Fruit fly (Drosophila melanogaster) whole organism, embryonic: Measurements from ENCODE around the gene Ugt301D1.

Source experiments
- ATbp ChIP-seq: fragments of 200-800 bp; sonication (Bioruptor generic); optimal IDR thresholded peaks from 2 replicates; lab custom pipeline; 2017; ENCODE audit warnings: missing biosample characterization, mild to moderate bottlenecking, missing genetic modification characterization, missing genetic modification reagents
- Aef1 ChIP-seq: fragments of 200-800 bp; sonication (Bioruptor generic); IDR thresholded peaks from 3 replicates; pipeline ENCODE4 v1.3.6; 2022; ENCODE audit warnings: missing biosample characterization, missing genetic modification characterization
- Bteb2 ChIP-seq: fragments of 200-800 bp; sonication (Bioruptor generic); optimal IDR thresholded peaks from 2 replicates; lab custom pipeline; 2016; ENCODE audit warnings: missing biosample characterization, missing genetic modification characterization
- CG10267 ChIP-seq: fragments of 200-800 bp; sonication (Bioruptor generic); optimal IDR thresholded peaks from 2 replicates; lab custom pipeline; 2018; ENCODE audit warnings: missing biosample characterization, mild to moderate bottlenecking, missing genetic modification characterization, moderate library complexity
- CG14014 ChIP-seq: fragments of 200-800 bp; sonication (Bioruptor generic); IDR thresholded peaks from 2 replicates; pipeline ENCODE4 v1.3.6; 2022; ENCODE audit warnings: missing biosample characterization, missing genetic modification characterization
- CG14860 ChIP-seq: fragments of 200-800 bp; sonication (Bioruptor generic); IDR thresholded peaks from 3 replicates; pipeline ENCODE4 v1.3.6; 2022; ENCODE audit warnings: missing biosample characterization, missing genetic modification characterization; ENCODE audit not compliant: partially characterized antibody
- CG15269 ChIP-seq: fragments of 200-800 bp; sonication (Bioruptor generic); optimal IDR thresholded peaks from 2 replicates; lab custom pipeline; 2018; ENCODE audit warnings: missing biosample characterization, mild to moderate bottlenecking, missing genetic modification characterization, moderate library complexity
- CG1602 ChIP-seq: fragments of 200-800 bp; sonication (Bioruptor generic); optimal IDR thresholded peaks from 3 replicates; lab custom pipeline; 2016; ENCODE audit warnings: missing biosample characterization, missing genetic modification characterization
- CG1832 ChIP-seq: fragments of 200-800 bp; sonication (Bioruptor generic); optimal IDR thresholded peaks from 2 replicates; lab custom pipeline; 2017; ENCODE audit warnings: missing biosample characterization, mild to moderate bottlenecking, missing genetic modification characterization, inconsistent platforms
- CG2889 ChIP-seq: fragments of 200-800 bp; sonication (Bioruptor generic); IDR thresholded peaks from 3 replicates; pipeline ENCODE4 v1.3.6; 2022; ENCODE audit warnings: missing biosample characterization, missing genetic modification characterization
- CG3065 ChIP-seq: fragments of 200-800 bp; sonication (Bioruptor generic); optimal IDR thresholded peaks from 2 replicates; lab custom pipeline; 2016; ENCODE audit warnings: missing biosample characterization, missing genetic modification characterization
- CG31365 ChIP-seq: fragments of 200-800 bp; sonication (Bioruptor generic); optimal IDR thresholded peaks from 2 replicates; lab custom pipeline; 2018; ENCODE audit warnings: missing biosample characterization, mild to moderate bottlenecking, missing genetic modification characterization
- CG4282 ChIP-seq: fragments of 200-800 bp; sonication (Bioruptor generic); optimal IDR thresholded peaks from 2 replicates; lab custom pipeline; 2016; ENCODE audit warnings: missing biosample characterization, missing genetic modification characterization
- CG4404 ChIP-seq: fragments of 200-800 bp; sonication (Bioruptor generic); IDR thresholded peaks from 2 replicates; pipeline ENCODE4 v1.3.6; 2022; ENCODE audit warnings: missing biosample characterization, missing genetic modification characterization
- CG6254 ChIP-seq: fragments of 200-800 bp; sonication (Bioruptor generic); optimal IDR thresholded peaks from 3 replicates; lab custom pipeline; 2017; ENCODE audit warnings: mild to moderate bottlenecking, missing biosample characterization, missing genetic modification reagents, missing genetic modification characterization
- CG6765 ChIP-seq: fragments of 200-800 bp; sonication (Bioruptor generic); optimal IDR thresholded peaks from 3 replicates; lab custom pipeline; 2017; ENCODE audit warnings: missing biosample characterization, mild to moderate bottlenecking, missing genetic modification characterization
- CG7745 ChIP-seq: fragments of 200-800 bp; sonication (Bioruptor generic); optimal IDR thresholded peaks from 2 replicates; lab custom pipeline; 2018; ENCODE audit warnings: missing biosample characterization, mild to moderate bottlenecking, missing genetic modification characterization, moderate library complexity
- CG8089 ChIP-seq: fragments of 200-800 bp; sonication (Bioruptor generic); optimal IDR thresholded peaks from 3 replicates; lab custom pipeline; 2016; ENCODE audit warnings: missing biosample characterization, missing genetic modification characterization
- CG9932 ChIP-seq: fragments of 200-800 bp; sonication (Bioruptor generic); IDR thresholded peaks from 2 replicates; pipeline ENCODE4 v1.3.6; 2022; ENCODE audit warnings: missing biosample characterization, missing genetic modification characterization
- Chrac-16 ChIP-seq: fragments of 200-800 bp; sonication (Bioruptor generic); optimal IDR thresholded peaks from 3 replicates; lab custom pipeline; 2016; ENCODE audit warnings: missing biosample characterization, missing genetic modification characterization
- Dbx ChIP-seq: fragments of 200-800 bp; sonication (Bioruptor generic); IDR thresholded peaks from 3 replicates; pipeline ENCODE4 v1.3.6; 2022; ENCODE audit warnings: missing biosample characterization, missing genetic modification characterization
- Dip3 ChIP-seq: fragments of 200-800 bp; sonication (Bioruptor generic); optimal IDR thresholded peaks from 3 replicates; lab custom pipeline; 2016; ENCODE audit warnings: missing biosample characterization, missing genetic modification characterization
- Doc2 ChIP-seq: fragments of 200-800 bp; sonication (Bioruptor generic); IDR thresholded peaks from 2 replicates; pipeline ENCODE4 v1.3.6; 2022; ENCODE audit warnings: missing biosample characterization, missing genetic modification characterization
- Eip74EF ChIP-seq, 2 experiments: fragments of 200-800 bp in 1 of 2; fragments of >200 bp in 1 of 2; sonication (Bioruptor generic) in 1 of 2; optimal IDR thresholded peaks; 2 replicates each; lab custom pipeline; 2017 to 2019; ENCODE audit warnings: missing biosample characterization in 2 of 2, missing genetic modification characterization in 2 of 2, mild to moderate bottlenecking in 1 of 2, moderate library complexity in 1 of 2
- HLHmδ ChIP-seq: fragments of 200-800 bp; sonication (Bioruptor generic); optimal IDR thresholded peaks from 2 replicates; lab custom pipeline; 2018; ENCODE audit warnings: missing biosample characterization, mild to moderate bottlenecking, missing genetic modification characterization, moderate library complexity
- NC2β ChIP-seq: fragments of 200-800 bp; sonication (Bioruptor generic); optimal IDR thresholded peaks from 2 replicates; lab custom pipeline; 2016; ENCODE audit warnings: missing biosample characterization, missing genetic modification characterization
- Oli ChIP-seq: fragments of 200-800 bp; sonication (Bioruptor generic); optimal IDR thresholded peaks from 2 replicates; lab custom pipeline; 2018; ENCODE audit warnings: missing biosample characterization, mild to moderate bottlenecking, missing genetic modification characterization, moderate library complexity
- Pdp1 ChIP-seq, 2 experiments: fragments of 200-800 bp; sonication (Bioruptor generic); optimal IDR thresholded peaks; 3 replicates each; lab custom pipeline; 2016; ENCODE audit warnings: missing biosample characterization in 2 of 2, missing genetic modification characterization in 2 of 2, mild to moderate bottlenecking in 1 of 2, moderate library complexity in 1 of 2
- Ptx1 ChIP-seq: fragments of 200-800 bp; sonication (Bioruptor generic); IDR thresholded peaks from 2 replicates; pipeline ENCODE4 v1.3.6; 2022; ENCODE audit warnings: missing biosample characterization, missing genetic modification characterization
- Scr ChIP-seq: fragments of 200-800 bp; sonication (Bioruptor generic); IDR thresholded peaks from 2 replicates; pipeline ENCODE4 v1.3.6; 2022; ENCODE audit warnings: missing biosample characterization, missing genetic modification characterization; ENCODE audit not compliant: partially characterized antibody
- Sox102F ChIP-seq: fragments of 200-800 bp; sonication (Bioruptor generic); optimal IDR thresholded peaks from 2 replicates; lab custom pipeline; 2018; ENCODE audit warnings: missing biosample characterization, mild to moderate bottlenecking, missing genetic modification characterization, moderate library complexity
- Sry-β ChIP-seq: fragments of 200-800 bp; sonication (Bioruptor generic); optimal IDR thresholded peaks from 2 replicates; lab custom pipeline; 2018; ENCODE audit warnings: missing biosample characterization, mild to moderate bottlenecking, missing genetic modification characterization, moderate library complexity
- Tbp ChIP-seq: fragments of >200 bp; optimal IDR thresholded peaks from 2 replicates; lab custom pipeline; 2018; ENCODE audit warnings: missing biosample characterization, missing genetic modification characterization
- ara ChIP-seq: fragments of 200-800 bp; sonication (Bioruptor generic); IDR thresholded peaks from 2 replicates; pipeline ENCODE4 v1.3.6; 2022; ENCODE audit warnings: missing biosample characterization, missing genetic modification characterization
- btn ChIP-seq: fragments of 200-800 bp; sonication (Bioruptor generic); optimal IDR thresholded peaks from 2 replicates; lab custom pipeline; 2016; ENCODE audit warnings: missing biosample characterization, missing genetic modification characterization
- chinmo ChIP-seq: fragments of 200-800 bp; sonication (Bioruptor generic); IDR thresholded peaks from 4 replicates; pipeline ENCODE4 v1.3.6; 2022; ENCODE audit warnings: missing biosample characterization, missing genetic modification characterization; ENCODE audit not compliant: partially characterized antibody
- chm ChIP-seq: fragments of 200-800 bp; sonication (Bioruptor generic); IDR thresholded peaks from 2 replicates; pipeline ENCODE4 v1.3.6; 2022; ENCODE audit warnings: missing biosample characterization, missing genetic modification characterization
- crc ChIP-seq: fragments of 200-800 bp; sonication (Bioruptor generic); optimal IDR thresholded peaks from 2 replicates; lab custom pipeline; 2016; ENCODE audit warnings: missing biosample characterization, missing genetic modification characterization
- hb ChIP-seq: fragments of 200-800 bp; sonication (Bioruptor generic); IDR thresholded peaks from 3 replicates; pipeline ENCODE4 v1.3.6; 2022; ENCODE audit warnings: missing biosample characterization, missing genetic modification characterization; ENCODE audit not compliant: partially characterized antibody
- hth ChIP-seq: fragments of >200 bp; optimal IDR thresholded peaks from 2 replicates; lab custom pipeline; 2017; ENCODE audit warnings: inconsistent platforms
- ind ChIP-seq: fragments of 200-800 bp; sonication (Bioruptor generic); optimal IDR thresholded peaks from 3 replicates; lab custom pipeline; 2016; ENCODE audit warnings: missing biosample characterization, missing genetic modification characterization
- kni ChIP-seq: fragments of 200-800 bp; sonication (Bioruptor generic); optimal IDR thresholded peaks from 3 replicates; lab custom pipeline; 2017; ENCODE audit warnings: mild to moderate bottlenecking, missing biosample characterization, missing genetic modification reagents, missing genetic modification characterization
- maf-S ChIP-seq: fragments of 200-800 bp; sonication (Bioruptor generic); optimal IDR thresholded peaks from 2 replicates; lab custom pipeline; 2016; ENCODE audit warnings: missing biosample characterization, missing genetic modification characterization
- phol ChIP-seq: fragments of 200-800 bp; sonication (Bioruptor generic); optimal IDR thresholded peaks from 3 replicates; lab custom pipeline; 2018; ENCODE audit warnings: missing biosample characterization, mild to moderate bottlenecking, missing genetic modification characterization, moderate library complexity
- sens ChIP-seq: fragments of 200-800 bp; sonication (Bioruptor generic); peaks from one replicate; lab custom pipeline; 2016; ENCODE audit warnings: missing biosample characterization, missing genetic modification characterization
- sens-2 ChIP-seq: fragments of 200-800 bp; sonication (Bioruptor generic); IDR thresholded peaks from 2 replicates; pipeline ENCODE4 v1.3.6; 2022; ENCODE audit warnings: missing biosample characterization, missing genetic modification characterization
- shn ChIP-seq: fragments of 200-800 bp; sonication (Bioruptor generic); optimal IDR thresholded peaks from 3 replicates; lab custom pipeline; 2016; ENCODE audit warnings: missing biosample characterization, missing genetic modification characterization
- sim ChIP-seq: fragments of 200-800 bp; sonication (Bioruptor generic); IDR thresholded peaks from 2 replicates; pipeline ENCODE4 v1.3.6; 2022; ENCODE audit warnings: missing biosample characterization, missing genetic modification characterization
- trem ChIP-seq: fragments of 200-800 bp; optimal IDR thresholded peaks from 3 replicates; lab custom pipeline; 2019; ENCODE audit warnings: missing biosample characterization, mild to moderate bottlenecking, missing genetic modification characterization, moderate library complexity
- vnd ChIP-seq: fragments of 200-800 bp; sonication (Bioruptor generic); IDR thresholded peaks from 3 replicates; pipeline ENCODE4 v1.3.6; 2022; ENCODE audit warnings: missing biosample characterization, missing genetic modification characterization; ENCODE audit not compliant: partially characterized antibody
- zfh1 ChIP-seq: fragments of 200-800 bp; sonication (Bioruptor generic); IDR thresholded peaks from 3 replicates; pipeline ENCODE4 v1.3.6; 2022; ENCODE audit warnings: missing biosample characterization, missing genetic modification characterization

The Ugt301D1 gene

DNA sequence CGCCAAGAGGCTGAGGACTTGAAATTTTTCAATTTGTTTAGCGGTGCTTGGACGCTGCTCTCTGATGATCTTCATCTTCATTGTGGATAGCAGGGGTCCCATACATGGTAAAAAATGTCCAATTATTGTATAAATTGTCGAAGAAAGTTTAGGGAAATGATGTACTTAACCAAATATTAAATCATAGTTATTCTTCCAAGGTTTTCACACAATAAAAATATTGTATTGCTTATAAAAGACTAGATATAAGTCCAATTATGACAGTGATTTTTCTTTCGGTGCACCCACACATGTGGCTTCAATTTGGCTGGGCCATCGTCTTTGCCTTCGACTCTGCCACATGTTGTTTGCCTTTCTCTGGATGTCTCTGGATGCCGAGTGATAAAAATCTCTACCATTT, 4.5 kb upstream of the Ugt301D1 start (continued):
- no peak for TF ChIP-seq kni (GFP tag; lab: Kevin White, UChicago)
- no peak for TF ChIP-seq Doc2 (GFP tag; lab: Robert Waterston, UW)
- TF ChIP-seq CG3065 (GFP tag; lab: Kevin White, UChicago): no peak
- peak; percentile 67 for TF ChIP-seq CG4404 (GFP tag; lab: Robert Waterston, UW)
- peak; percentile 44 for TF ChIP-seq CG6254
- no peak for TF ChIP-seq btn (GFP tag; lab: Kevin White, UChicago)
- no peak for TF ChIP-seq hth
- TF ChIP-seq CG14860: no peak
- TF ChIP-seq Chrac-16 (GFP tag; lab: Kevin White, UChicago): peak; percentile 48
- TF ChIP-seq Eip74EF (GFP tag; optimal IDR thresholded peaks at IDR 0.05; lab: Kevin White, UChicago): peak in 1 of 2 experiments; percentile 38
- no peak for TF ChIP-seq CG7745 (tag; lab: Kevin White, UChicago)
- TF ChIP-seq maf-S (GFP tag; lab: Kevin White, UChicago): no peak
- peak; percentile 53; the same call in 1 of the 2 replicates for TF ChIP-seq Ptx1
- peak; percentile 91 for TF ChIP-seq sens (GFP tag; lab: Kevin White, UChicago)
- TF ChIP-seq shn (GFP tag; lab: Kevin White, UChicago): no peak
- no peak for TF ChIP-seq CG1832
- TF ChIP-seq zfh1 (GFP tag; lab: Robert Waterston, UW): peak; percentile 64; the same call in 2 of the 3 replicates
- TF ChIP-seq Sry-β: no peak
- TF ChIP-seq hb (GFP tag; lab: Robert Waterston, UW): no peak
- peak in 1 of 2 experiments; percentile 41 for TF ChIP-seq Pdp1 (GFP tag; optimal IDR thresholded peaks at IDR 0.05; lab: Kevin White, UChicago)
- TF ChIP-seq CG9932 (GFP tag; lab: Robert Waterston, UW): no peak
- no peak for TF ChIP-seq Tbp
- no peak for TF ChIP-seq Aef1 (GFP tag; lab: Robert Waterston, UW)
- peak; percentile 42 for TF ChIP-seq CG15269 (tag; lab: Kevin White, UChicago)
- peak; percentile 42 for TF ChIP-seq CG1602 (GFP tag; lab: Kevin White, UChicago)
- TF ChIP-seq CG2889 (GFP tag; lab: Robert Waterston, UW): no peak
- TF ChIP-seq CG8089 (GFP tag; lab: Kevin White, UChicago): peak; percentile 17
- TF ChIP-seq sim (GFP tag; lab: Robert Waterston, UW): no peak
- no peak for TF ChIP-seq chinmo (GFP tag; lab: Robert Waterston, UW)
- TF ChIP-seq Sox102F: peak; percentile 73
- peak; percentile 23 for TF ChIP-seq NC2β (GFP tag; lab: Kevin White, UChicago)
- TF ChIP-seq trem (tag; lab: Kevin White, UChicago): peak; percentile 16
- TF ChIP-seq CG6765: no peak
- TF ChIP-seq Scr (GFP tag; lab: Robert Waterston, UW): no peak
- no peak for TF ChIP-seq vnd (GFP tag; lab: Robert Waterston, UW)
- no peak for TF ChIP-seq CG4282 (GFP tag; lab: Kevin White, UChicago)
- TF ChIP-seq CG31365 (tag; lab: Kevin White, UChicago): no peak
- TF ChIP-seq HLHmδ (GFP tag; lab: Kevin White, UChicago): no peak
- no peak for TF ChIP-seq Dip3 (GFP tag; lab: Kevin White, UChicago)
- TF ChIP-seq Oli: peak; percentile 46
- peak; percentile 52 for TF ChIP-seq ATbp (GFP tag; lab: Kevin White, UChicago)
- 0 out of 2 replicates have a peak, but pooled peaks have one; percentile 5 for TF ChIP-seq sens-2 (GFP tag; lab: Robert Waterston, UW)
- no peak for TF ChIP-seq Dbx
- TF ChIP-seq CG10267: peak; percentile 49
- peak; percentile 1 for TF ChIP-seq crc
- TF ChIP-seq chm (GFP tag; lab: Robert Waterston, UW): 0 out of 2 replicates have a peak, but pooled peaks have one; percentile 38
- TF ChIP-seq ara (GFP tag; lab: Robert Waterston, UW): peak; percentile 83
- TF ChIP-seq ind (GFP tag; lab: Kevin White, UChicago): no peak
- TF ChIP-seq phol: peak; percentile 74
- no peak for TF ChIP-seq CG14014 (GFP tag; lab: Robert Waterston, UW)
- TF ChIP-seq Bteb2: no peak
